Fruit fly (Drosophila melanogaster): ENCODE data around the gene Taf10.
A peak's percentile ranks its signal among the peaks of the same experiment; 100 is the strongest.

The Taf10 gene

DNA sequence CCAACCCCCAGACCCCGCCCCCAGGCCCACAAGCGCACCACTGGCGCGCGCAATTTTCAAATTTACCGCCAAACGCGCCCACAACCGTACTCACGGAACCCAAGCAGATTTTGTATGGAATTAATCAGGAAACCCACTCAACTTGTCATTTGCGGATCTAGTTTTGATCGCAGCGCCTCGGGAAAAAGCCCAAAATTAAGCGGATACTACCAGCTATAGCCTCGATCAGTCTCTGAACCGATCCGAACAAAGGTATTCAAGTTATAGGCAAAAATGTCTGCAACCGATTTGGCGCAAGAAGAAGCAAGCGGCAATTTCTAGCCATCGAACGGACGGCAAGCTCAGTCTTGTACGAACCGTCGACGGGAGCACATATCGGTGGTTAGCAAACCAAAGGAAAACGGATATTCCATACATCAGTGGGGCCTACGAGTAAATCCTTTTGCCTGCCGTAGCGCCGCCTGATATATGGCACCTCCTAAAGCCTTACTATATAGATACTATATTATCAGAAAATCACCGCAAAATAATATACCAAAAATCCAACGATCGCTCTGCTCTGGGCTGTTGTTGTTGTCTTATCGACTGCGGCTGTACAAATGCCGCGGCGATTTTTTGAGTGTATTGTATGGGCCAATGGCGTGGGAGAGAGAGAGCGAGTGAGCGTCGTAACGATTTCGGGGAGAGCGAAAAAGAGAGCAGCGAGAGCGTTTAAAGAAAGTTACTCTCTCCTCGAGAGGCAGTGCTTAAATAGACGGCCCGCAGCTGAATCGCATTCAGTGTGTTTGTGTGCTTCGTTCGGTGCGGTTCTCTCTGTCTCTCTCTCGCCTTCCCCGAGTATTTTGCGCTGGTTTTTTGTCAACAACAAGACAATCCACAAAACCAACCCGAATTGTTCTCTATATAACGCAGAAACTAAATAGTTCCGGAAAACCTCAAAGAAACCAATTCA is 15.0 kb upstream of the Taf10 start, which contains the start of gene Pgk:
TSS of gene Pgk (minus strand) at position 609 of the 952 bp plus-strand sequence.
- TF ChIP-seq Dll (optimal IDR thresholded peaks at IDR 0.05): peak; percentile 100
- TF ChIP-seq CG8478 (optimal IDR thresholded peaks at IDR 0.05): no peak
- TF ChIP-seq pan (optimal IDR thresholded peaks at IDR 0.05): no peak
- no peak for TF ChIP-seq EcR (GFP tag; optimal IDR thresholded peaks at IDR 0.05)
- peak; percentile 84 for TF ChIP-seq psq (optimal IDR thresholded peaks at IDR 0.05)
- no peak for TF ChIP-seq usp (GFP tag; optimal IDR thresholded peaks at IDR 0.05)

DNA sequence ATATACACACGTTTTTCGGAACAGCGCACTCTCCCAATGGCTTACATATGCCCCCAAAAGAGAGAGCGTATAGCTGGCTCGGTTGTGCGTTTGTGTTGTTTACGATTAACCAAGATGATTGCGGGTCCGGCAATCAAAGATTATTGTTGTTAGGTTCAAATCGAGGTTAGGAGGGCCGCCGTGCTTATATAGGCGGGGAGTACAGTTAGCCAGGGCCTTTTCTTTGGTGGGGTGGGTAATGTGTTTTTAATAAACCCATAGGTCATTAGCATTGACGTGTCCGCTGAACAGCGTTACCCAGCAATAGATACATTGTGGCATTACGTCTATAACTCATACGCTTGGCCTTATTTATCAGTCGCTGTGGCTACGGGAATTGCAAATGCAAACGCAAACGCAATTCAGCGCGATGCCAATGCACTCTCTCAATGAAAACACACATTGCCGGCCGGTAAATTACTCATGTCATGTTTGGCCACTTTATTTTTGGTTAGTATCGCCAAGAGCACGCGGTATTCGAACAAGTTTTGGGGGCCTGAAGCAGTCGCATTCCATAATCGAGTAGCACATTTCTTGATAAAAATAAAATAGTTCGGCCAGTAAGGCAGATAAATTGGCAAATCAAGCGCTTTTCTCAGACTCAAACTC is 13.8 kb upstream of the Taf10 start:
- TF ChIP-seq EcR (GFP tag; optimal IDR thresholded peaks at IDR 0.05): peak in 1 of 2 experiments; percentile 67
- no peak for TF ChIP-seq psq (optimal IDR thresholded peaks at IDR 0.05)

DNA sequence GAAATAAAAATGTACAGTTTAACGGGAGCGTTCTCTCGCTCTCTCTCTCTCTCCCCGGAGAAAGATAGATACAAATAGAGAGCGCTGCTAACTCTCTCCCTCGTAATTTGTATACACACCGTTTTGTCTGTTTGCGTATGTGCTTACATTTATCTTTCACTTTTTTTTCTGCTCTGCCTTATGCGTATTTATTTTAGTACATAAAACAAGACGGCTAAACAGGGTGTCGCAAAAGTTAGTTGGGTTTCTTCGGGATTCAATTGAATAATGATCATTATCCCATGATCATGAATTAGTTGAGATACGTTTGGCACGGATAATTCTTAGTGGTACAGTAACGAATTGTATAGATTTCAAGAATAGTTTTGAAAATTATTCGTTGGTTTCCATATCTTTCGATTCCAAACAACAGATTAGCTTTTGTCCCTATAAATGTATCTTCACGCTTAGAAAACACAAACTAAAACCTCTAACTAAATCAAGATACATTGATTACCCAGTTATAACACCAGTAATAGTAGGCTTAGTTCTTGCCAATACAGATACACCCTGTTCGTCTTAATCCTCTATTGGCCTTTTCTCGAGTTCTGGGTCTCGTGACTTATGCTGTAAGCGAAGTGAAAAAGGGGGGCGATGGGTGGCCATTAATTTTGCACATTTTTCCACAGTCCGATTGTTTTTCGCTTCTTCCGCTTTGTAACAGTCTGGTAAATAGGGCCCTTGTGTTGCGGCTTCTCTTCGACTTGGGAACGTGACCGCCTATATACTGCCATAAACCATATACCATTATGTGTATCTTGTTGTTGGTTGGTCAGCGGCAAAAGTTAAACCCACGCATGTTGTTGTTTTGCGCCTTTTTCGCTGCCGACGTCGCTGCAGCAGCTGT is 13.0 kb upstream of the Taf10 start:
- TF ChIP-seq usp (GFP tag; optimal IDR thresholded peaks at IDR 0.05) (no peak), psq (optimal IDR thresholded peaks at IDR 0.05) (no peak), pan (optimal IDR thresholded peaks at IDR 0.05) (no peak), Dll (optimal IDR thresholded peaks at IDR 0.05) (no peak), EcR (GFP tag; optimal IDR thresholded peaks at IDR 0.05) (no peak), CG8478 (optimal IDR thresholded peaks at IDR 0.05) (no peak)

DNA sequence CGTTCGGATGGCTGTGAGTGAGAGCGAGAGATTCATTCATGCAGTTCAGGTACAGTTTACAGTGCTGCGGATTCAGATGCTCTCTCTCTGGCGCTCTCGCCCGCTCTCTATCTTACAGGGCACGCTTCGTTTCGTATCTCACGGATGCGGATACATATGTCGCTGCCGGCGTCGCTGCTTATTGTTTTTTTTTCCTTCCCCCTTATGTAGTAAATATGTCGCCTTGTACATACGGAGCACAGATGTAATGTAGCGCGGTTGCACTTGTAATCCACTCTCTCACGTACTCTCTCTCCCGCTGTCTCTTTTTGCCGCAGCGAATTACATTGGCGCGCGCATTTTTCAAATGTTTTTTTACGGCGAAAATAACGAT is 12.4 kb upstream of the Taf10 start:
- TF ChIP-seq Dll (optimal IDR thresholded peaks at IDR 0.05) (peak; percentile 97), EcR (GFP tag; optimal IDR thresholded peaks at IDR 0.05) (no peak)

DNA sequence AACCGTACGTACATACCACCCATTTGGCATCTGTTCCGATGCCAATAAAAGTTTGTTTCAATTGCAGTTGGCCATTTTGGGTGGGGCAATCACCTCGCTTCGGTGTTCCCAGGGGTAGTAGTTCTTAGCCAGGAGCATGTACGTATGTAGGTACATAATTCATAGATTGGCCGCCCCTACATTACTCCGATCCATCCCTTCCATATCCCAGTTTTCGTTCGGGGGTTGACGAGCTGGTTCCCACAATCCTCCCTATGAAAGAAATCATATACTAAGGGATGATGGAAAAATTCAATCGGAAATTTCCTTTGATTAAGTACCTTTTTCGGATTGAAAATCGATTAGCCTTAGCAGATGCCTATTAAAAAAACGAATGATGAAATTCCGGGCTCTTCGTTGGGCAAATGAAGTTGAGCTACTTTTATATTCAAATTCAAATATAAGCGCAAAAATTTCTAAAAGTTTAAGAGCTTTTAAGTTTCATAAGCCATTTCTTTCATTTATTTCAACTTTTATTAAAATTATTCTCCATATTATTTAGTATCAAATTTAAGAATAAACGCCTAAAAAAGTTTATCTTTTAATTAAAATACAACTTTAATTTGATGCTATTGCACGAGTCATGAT is 9.6 kb upstream of the Taf10 start:
- no peak for TF ChIP-seq CG8478 (optimal IDR thresholded peaks at IDR 0.05)
- no peak for TF ChIP-seq EcR (GFP tag; optimal IDR thresholded peaks at IDR 0.05)
- no peak for TF ChIP-seq pan (optimal IDR thresholded peaks at IDR 0.05)
- TF ChIP-seq psq (optimal IDR thresholded peaks at IDR 0.05): no peak
- no peak for TF ChIP-seq usp (GFP tag; optimal IDR thresholded peaks at IDR 0.05)
- TF ChIP-seq Dll (optimal IDR thresholded peaks at IDR 0.05): no peak

DNA sequence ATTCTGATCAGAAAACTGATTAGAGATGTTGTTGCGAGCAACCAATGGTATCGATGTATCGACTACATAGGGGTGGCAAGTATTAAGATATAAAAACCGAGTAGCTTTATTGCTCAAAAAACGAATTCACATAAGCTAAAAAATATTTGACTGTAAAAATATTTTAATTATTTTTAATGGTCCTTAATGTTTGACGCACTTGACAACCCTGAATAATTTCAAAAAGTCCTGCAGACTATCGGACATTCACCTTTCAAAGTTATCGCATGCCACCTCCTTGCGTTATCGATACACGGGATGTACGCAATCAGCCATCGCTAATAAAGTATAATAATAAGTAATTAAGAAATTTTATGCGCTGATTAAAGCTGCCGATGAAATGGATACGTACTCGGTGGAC is 8.0 kb upstream of the Taf10 start, which contains the start of the genes HemK2, Snapin and Tnpo-SR:
TSS of gene HemK2 (minus strand) at position 24 of the 400 bp plus-strand sequence.
TSS of gene Snapin (minus strand) at position 24 of the 400 bp plus-strand sequence.
TSS of gene Tnpo-SR (plus strand) at position 271 of the 400 bp plus-strand sequence.
- no peak for TF ChIP-seq usp (GFP tag; optimal IDR thresholded peaks at IDR 0.05)
- no peak for TF ChIP-seq Dll (optimal IDR thresholded peaks at IDR 0.05)
- TF ChIP-seq psq (optimal IDR thresholded peaks at IDR 0.05): no peak
- no peak for TF ChIP-seq EcR (GFP tag; optimal IDR thresholded peaks at IDR 0.05)
- TF ChIP-seq CG8478 (optimal IDR thresholded peaks at IDR 0.05): no peak
- TF ChIP-seq pan (optimal IDR thresholded peaks at IDR 0.05): no peak

DNA sequence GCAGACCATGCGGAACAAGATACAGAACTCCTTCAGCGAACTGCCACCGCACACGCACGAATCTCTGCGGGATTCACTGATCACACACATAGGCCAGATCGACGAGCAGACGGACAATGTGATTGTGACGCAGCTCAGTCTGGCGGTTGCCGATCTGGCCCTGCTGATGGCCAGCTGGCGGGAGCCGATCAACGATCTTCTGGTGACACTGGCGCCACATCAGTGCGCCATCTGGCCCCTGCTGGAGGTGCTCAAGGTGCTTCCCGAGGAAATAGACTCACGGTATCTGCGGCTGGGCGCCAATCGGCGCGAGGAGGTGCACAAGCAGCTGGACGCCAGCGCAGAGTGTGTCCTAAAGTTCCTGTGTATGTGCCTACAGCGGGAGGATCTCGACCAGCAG is 7.4 kb upstream of the Taf10 start:
- TF ChIP-seq usp (GFP tag; optimal IDR thresholded peaks at IDR 0.05) (no peak), pan (optimal IDR thresholded peaks at IDR 0.05) (no peak), psq (optimal IDR thresholded peaks at IDR 0.05) (no peak), CG8478 (optimal IDR thresholded peaks at IDR 0.05) (no peak), Dll (optimal IDR thresholded peaks at IDR 0.05) (no peak), EcR (GFP tag; optimal IDR thresholded peaks at IDR 0.05) (no peak)

DNA sequence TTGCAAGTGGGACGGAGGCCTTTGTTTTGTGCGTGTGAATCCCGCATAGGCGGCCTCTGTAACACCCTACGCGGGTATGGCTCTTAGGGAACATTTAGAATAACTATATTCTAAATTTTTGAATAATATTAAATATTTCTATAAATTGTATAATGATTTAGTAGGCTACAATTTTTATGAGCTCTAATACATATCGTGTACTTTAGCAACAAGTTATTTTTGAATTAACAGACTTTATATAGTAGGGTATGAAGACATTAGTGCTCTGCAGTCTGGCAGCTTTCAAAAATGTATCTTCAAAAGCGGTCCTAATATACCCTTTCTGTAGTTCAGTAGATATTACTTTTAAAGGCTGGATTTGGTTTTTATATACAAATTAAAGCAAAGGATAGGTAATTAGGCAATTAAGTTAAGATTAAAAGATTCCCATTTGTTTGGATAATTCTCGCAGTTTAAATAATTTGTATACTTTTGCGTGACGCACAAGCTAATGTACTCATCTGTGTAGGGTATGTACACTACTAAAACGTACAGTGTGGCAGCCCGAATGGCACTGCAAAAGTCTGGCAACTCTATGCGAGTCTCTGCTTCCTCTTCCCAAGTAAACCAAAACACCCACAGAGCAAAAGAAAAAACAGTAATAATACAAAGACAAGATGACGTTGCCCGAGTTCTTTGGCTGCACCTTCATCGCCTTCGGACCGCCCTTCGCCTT is 1.9 kb upstream of the Taf10 start, which contains the start of the genes Snx21 and aph-1:
TSS of gene Snx21 (minus strand) at position 7 of the 715 bp plus-strand sequence.
TSS of gene aph-1 (plus strand) at position 575 of the 715 bp plus-strand sequence.
- TF ChIP-seq pan (optimal IDR thresholded peaks at IDR 0.05) (no peak), Dll (optimal IDR thresholded peaks at IDR 0.05) (no peak), psq (optimal IDR thresholded peaks at IDR 0.05) (no peak)

DNA sequence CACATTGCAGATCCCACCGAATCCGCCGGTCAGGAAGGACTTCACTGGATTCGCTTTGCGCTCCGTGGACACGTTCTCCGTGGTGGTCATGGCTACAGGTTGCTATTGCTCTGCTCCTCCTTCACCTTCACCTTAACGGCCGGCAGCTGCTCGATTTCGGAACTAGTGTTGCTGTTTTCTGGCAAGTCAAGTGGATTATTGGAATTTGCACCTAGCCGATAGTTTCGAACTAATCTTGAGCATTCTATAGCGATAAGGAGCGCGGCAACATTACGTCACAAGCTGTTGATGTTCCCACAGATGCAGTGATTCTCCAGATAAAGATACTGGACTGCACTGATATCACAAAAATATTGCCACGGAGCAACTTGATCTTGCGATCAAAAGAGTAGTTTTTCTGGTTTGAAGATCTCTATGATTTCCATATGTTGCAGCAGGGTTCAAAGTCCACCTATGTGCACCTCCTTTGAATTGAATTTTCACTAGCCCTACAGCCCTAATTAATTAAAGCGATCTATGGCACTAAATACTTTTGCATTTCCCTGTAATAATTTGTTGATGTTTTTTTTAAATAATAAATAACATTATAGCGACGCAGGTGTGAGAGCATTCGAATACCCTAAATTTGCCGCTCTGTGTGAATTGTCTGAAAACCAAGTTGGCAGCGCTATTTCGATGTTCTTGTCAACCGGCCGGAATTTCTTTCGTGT is 1.9 kb downstream of the Taf10 start, which contains the start of the genes colt and HINT1:
TSS of gene colt (minus strand) at position 594 of the 710 bp plus-strand sequence.
TSS of gene HINT1 (plus strand) at position 660 of the 710 bp plus-strand sequence.
- no peak for TF ChIP-seq CG8478 (optimal IDR thresholded peaks at IDR 0.05)
- TF ChIP-seq EcR (GFP tag; optimal IDR thresholded peaks at IDR 0.05): no peak
- TF ChIP-seq psq (optimal IDR thresholded peaks at IDR 0.05): no peak
- TF ChIP-seq pan (optimal IDR thresholded peaks at IDR 0.05): no peak
- TF ChIP-seq usp (GFP tag; optimal IDR thresholded peaks at IDR 0.05): no peak
- no peak for TF ChIP-seq Dll (optimal IDR thresholded peaks at IDR 0.05)

DNA sequence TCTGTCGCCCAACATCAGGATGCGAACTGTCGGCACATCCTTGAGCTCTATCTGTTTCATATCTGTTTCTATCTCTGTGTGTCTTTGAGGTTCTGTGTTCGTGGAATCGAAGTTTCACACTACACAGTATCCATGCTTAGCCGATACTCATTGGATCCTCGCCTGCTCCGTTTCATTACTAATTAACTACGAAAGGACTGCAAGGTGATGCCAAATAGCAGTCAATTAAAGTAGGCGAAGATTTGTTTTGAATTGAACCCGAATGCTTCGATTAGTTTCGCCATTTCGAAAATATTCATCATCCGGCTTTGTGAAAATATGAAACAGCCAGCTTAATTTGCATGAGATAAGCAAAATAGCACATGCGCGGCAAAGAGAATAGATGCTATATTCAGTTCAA is 4.0 kb downstream of the Taf10 start, which contains the start of gene CG15399:
TSS of gene CG15399 (minus strand) at position 101 of the 400 bp plus-strand sequence.
- TF ChIP-seq psq (optimal IDR thresholded peaks at IDR 0.05) (no peak), pan (optimal IDR thresholded peaks at IDR 0.05) (no peak), usp (GFP tag; optimal IDR thresholded peaks at IDR 0.05) (no peak), Dll (optimal IDR thresholded peaks at IDR 0.05) (no peak), EcR (GFP tag; optimal IDR thresholded peaks at IDR 0.05) (no peak), CG8478 (optimal IDR thresholded peaks at IDR 0.05) (no peak)

All from whole organism.